Worm (Caenorhabditis elegans) whole organism, late embryonic: ENCODE results near the gene C08B6.6.

ENCODE experiments used
- C38D4.7 ChIP-seq: fragments of 200-800 bp; sonication (Bioruptor generic); optimal IDR thresholded peaks from 2 replicates; lab custom pipeline; 2018; ENCODE audit warnings: mild to moderate bottlenecking, missing genetic modification characterization, moderate library complexity, missing compliant biosample characterization
- nfya-1 ChIP-seq: sonication (generic microtip); optimal IDR thresholded peaks from 2 replicates; lab custom pipeline; 2017; ENCODE audit warnings: missing genetic modification characterization, mild to moderate bottlenecking, missing compliant biosample characterization, antibody characterized with exemption, moderate library complexity
- pha-2 ChIP-seq: sonication (generic microtip); optimal IDR thresholded peaks from 2 replicates; lab custom pipeline; 2017; ENCODE audit warnings: mild to moderate bottlenecking, missing genetic modification characterization, missing compliant biosample characterization

- no peak for TF ChIP-seq C38D4.7 (GFP tag; lab: Kevin White, UChicago)
- no peak for TF ChIP-seq nfya-1 (tag; lab: Kevin White, UChicago)
- TF ChIP-seq pha-2 (tag; lab: Kevin White, UChicago): no peak
Measured at ce11 chrV:10124799-10125548, 1.6 kb downstream of the C08B6.6 start, which contains the start of gene C08B6.10.
